Fruit fly (Drosophila melanogaster) whole organism, adult: ENCODE data around the gene CG34428.

ENCODE experiments used
- CG11617 ChIP-seq: fragments of 200-800 bp; sonication (Bioruptor generic); optimal IDR thresholded peaks from 2 replicates; lab custom pipeline; 2017; ENCODE audit warnings: mild to moderate bottlenecking, missing biosample characterization, missing genetic modification reagents, missing genetic modification characterization
- CG12768 ChIP-seq: fragments of 200-800 bp; sonication (Bioruptor generic); optimal IDR thresholded peaks from 2 replicates; lab custom pipeline; 2017; ENCODE audit warnings: missing biosample characterization, missing genetic modification characterization, mild to moderate bottlenecking, moderate library complexity, missing genetic modification reagents
- CG14711 ChIP-seq: fragments of 200-800 bp; sonication (Bioruptor generic); optimal IDR thresholded peaks from 2 replicates; lab custom pipeline; 2018; ENCODE audit warnings: missing biosample characterization, mild to moderate bottlenecking, missing genetic modification characterization, moderate library complexity
- CG1620 ChIP-seq: fragments of 200-800 bp; sonication (Bioruptor generic); optimal IDR thresholded peaks from 2 replicates; lab custom pipeline; 2016; ENCODE audit warnings: missing biosample characterization, missing genetic modification characterization
- CG33017 ChIP-seq: fragments of 200-800 bp; sonication (Bioruptor generic); optimal IDR thresholded peaks from 2 replicates; lab custom pipeline; 2018; ENCODE audit warnings: missing biosample characterization, mild to moderate bottlenecking, missing genetic modification characterization, moderate library complexity
- CG5204 ChIP-seq: fragments of 200-800 bp; sonication (Bioruptor generic); optimal IDR thresholded peaks from 2 replicates; lab custom pipeline; 2016; ENCODE audit warnings: missing biosample characterization, missing genetic modification characterization
- CG7045 ChIP-seq: fragments of 200-800 bp; sonication (Bioruptor generic); optimal IDR thresholded peaks from 2 replicates; lab custom pipeline; 2017; ENCODE audit warnings: missing biosample characterization, mild to moderate bottlenecking, missing genetic modification characterization
- CG7101 ChIP-seq: fragments of 200-800 bp; sonication (Bioruptor generic); optimal IDR thresholded peaks from 2 replicates; lab custom pipeline; 2018; ENCODE audit warnings: missing biosample characterization, mild to moderate bottlenecking, missing genetic modification characterization, moderate library complexity
- Clk ChIP-seq: fragments of 200-800 bp; sonication (Bioruptor generic); optimal IDR thresholded peaks from 2 replicates; lab custom pipeline; 2017; ENCODE audit warnings: missing biosample characterization, missing genetic modification characterization
- Crg-1 ChIP-seq: fragments of 200-800 bp; sonication (Bioruptor generic); optimal IDR thresholded peaks from 2 replicates; lab custom pipeline; 2016; ENCODE audit warnings: missing biosample characterization, missing genetic modification characterization
- Hr96 ChIP-seq: fragments of 200-800 bp; sonication (Bioruptor generic); optimal IDR thresholded peaks from 2 replicates; lab custom pipeline; 2016; ENCODE audit warnings: missing biosample characterization, missing genetic modification characterization
- Mnt ChIP-seq: fragments of 200-800 bp; sonication (Bioruptor generic); optimal IDR thresholded peaks from 2 replicates; lab custom pipeline; 2016; ENCODE audit warnings: missing biosample characterization, mild to moderate bottlenecking, missing genetic modification characterization
- bab1 ChIP-seq: fragments of 200-800 bp; sonication (Bioruptor generic); optimal IDR thresholded peaks from 3 replicates; lab custom pipeline; 2019; ENCODE audit warnings: missing biosample characterization, mild to moderate bottlenecking, missing genetic modification characterization, moderate library complexity
- cic ChIP-seq: fragments of 200-800 bp; sonication (Bioruptor generic); optimal IDR thresholded peaks from 2 replicates; lab custom pipeline; 2017; ENCODE audit warnings: missing biosample characterization, mild to moderate bottlenecking, missing genetic modification characterization, moderate library complexity
- cnc ChIP-seq, 2 experiments: fragments of >200 bp; optimal IDR thresholded peaks; 2 replicates each; lab custom pipeline; 2017
- kay ChIP-seq: fragments of 200-800 bp; sonication (Bioruptor generic); peaks from one replicate; lab custom pipeline; 2016; ENCODE audit warnings: missing biosample characterization, missing genetic modification characterization, borderline replicate concordance
- ovo ChIP-seq: fragments of 200-800 bp; sonication (Bioruptor generic); optimal IDR thresholded peaks from 2 replicates; lab custom pipeline; 2016; ENCODE audit warnings: missing biosample characterization, missing genetic modification characterization
- pad ChIP-seq: fragments of 200-800 bp; sonication (Bioruptor generic); optimal IDR thresholded peaks from 3 replicates; lab custom pipeline; 2017; ENCODE audit warnings: missing biosample characterization, missing genetic modification characterization, mild to moderate bottlenecking, moderate library complexity, missing genetic modification reagents
- tj ChIP-seq: fragments of 200-800 bp; sonication (Bioruptor generic); optimal IDR thresholded peaks from 3 replicates; lab custom pipeline; 2017; ENCODE audit warnings: missing biosample characterization, mild to moderate bottlenecking, missing genetic modification characterization, moderate library complexity
- toe ChIP-seq: fragments of 200-800 bp; sonication (Bioruptor generic); optimal IDR thresholded peaks from 2 replicates; lab custom pipeline; 2016; ENCODE audit warnings: missing biosample characterization, missing genetic modification characterization

The CG34428 gene

dm6 chr3L:13033361-13033760 is 28.2 kb upstream of the CG34428 start:
- TF ChIP-seq pad (GFP tag; lab: Kevin White, UChicago), result no peak
- TF ChIP-seq bab1, result peak; percentile 25

- TF ChIP-seq ovo (GFP tag; lab: Kevin White, UChicago), result peak; percentile 26
- no peak for TF ChIP-seq CG5204 (GFP tag; lab: Kevin White, UChicago)
- no peak for TF ChIP-seq CG11617 (GFP tag; lab: Kevin White, UChicago)
- TF ChIP-seq Crg-1, result peak; percentile 26
- no peak for TF ChIP-seq CG14711
- peak; percentile 24 for TF ChIP-seq Mnt (GFP tag; lab: Kevin White, UChicago)
- TF ChIP-seq toe (GFP tag; lab: Kevin White, UChicago), result peak; percentile 26
- TF ChIP-seq kay (GFP tag; lab: Kevin White, UChicago), result no peak
- TF ChIP-seq Hr96 (GFP tag; lab: Kevin White, UChicago), result peak; percentile 45
- no peak for TF ChIP-seq cnc (optimal IDR thresholded peaks at IDR 0.05; lab: Kevin White, UChicago)
- peak; percentile 55 for TF ChIP-seq CG1620 (GFP tag; lab: Kevin White, UChicago)
- TF ChIP-seq bab1, result peak; percentile 50
Measured at dm6 chr3L:13036706-13037457, 24.7 kb upstream of the CG34428 start, which contains the start of gene Srrm1. TSS of gene Srrm1 (plus strand) at chr3L:13036821.

dm6 chr3L:13040849-13041248 is 20.7 kb upstream of the CG34428 start:
- TF ChIP-seq CG33017 (tag; lab: Kevin White, UChicago) (no peak), bab1 (peak; percentile 3)

dm6 chr3L:13041292-13042067 is 20.1 kb upstream of the CG34428 start, which contains the start of gene RpS4:
TSS of gene RpS4 (plus strand) at chr3L:13041756.
- peak; percentile 75 for TF ChIP-seq CG14711
- TF ChIP-seq cic, result peak; percentile 61
- peak; percentile 93 for TF ChIP-seq Crg-1
- TF ChIP-seq ovo (GFP tag; lab: Kevin White, UChicago), result peak; percentile 88
- TF ChIP-seq Clk (GFP tag; lab: Kevin White, UChicago), result peak; percentile 76
- no peak for TF ChIP-seq CG5204 (GFP tag; lab: Kevin White, UChicago)
- TF ChIP-seq CG11617 (GFP tag; lab: Kevin White, UChicago), result peak; percentile 91
- peak; percentile 95 for TF ChIP-seq CG1620 (GFP tag; lab: Kevin White, UChicago)
- TF ChIP-seq Hr96 (GFP tag; lab: Kevin White, UChicago), result peak; percentile 88
- TF ChIP-seq tj (GFP tag; lab: Kevin White, UChicago), result peak; percentile 71
- TF ChIP-seq cnc (optimal IDR thresholded peaks at IDR 0.05; lab: Kevin White, UChicago), result no peak
- TF ChIP-seq bab1, result peak; percentile 93
- TF ChIP-seq toe (GFP tag; lab: Kevin White, UChicago), result peak; percentile 81
- TF ChIP-seq kay (GFP tag; lab: Kevin White, UChicago), result no peak
- peak; percentile 84 for TF ChIP-seq CG33017 (tag; lab: Kevin White, UChicago)
- peak; percentile 92 for TF ChIP-seq CG12768
- peak; percentile 89 for TF ChIP-seq CG7045 (GFP tag; lab: Kevin White, UChicago)
- TF ChIP-seq Mnt (GFP tag; lab: Kevin White, UChicago), result peak; percentile 98
- peak; percentile 91 for TF ChIP-seq CG7101 (tag; lab: Kevin White, UChicago)
- TF ChIP-seq pad (GFP tag; lab: Kevin White, UChicago), result peak; percentile 79

dm6 chr3L:13044335-13044814 is 17.2 kb upstream of the CG34428 start, which contains the start of gene Syx13:
TSS of gene Syx13 (plus strand) at chr3L:13044434.
- TF ChIP-seq CG5204 (GFP tag; lab: Kevin White, UChicago) (no peak), CG7045 (GFP tag; lab: Kevin White, UChicago) (no peak), Mnt (GFP tag; lab: Kevin White, UChicago) (peak; percentile 73), CG14711 (peak; percentile 22), tj (GFP tag; lab: Kevin White, UChicago) (peak; percentile 6), CG12768 (peak; percentile 3), pad (GFP tag; lab: Kevin White, UChicago) (peak; percentile 49), CG33017 (tag; lab: Kevin White, UChicago) (no peak), CG1620 (GFP tag; lab: Kevin White, UChicago) (peak; percentile 4), bab1 (peak; percentile 51), CG11617 (GFP tag; lab: Kevin White, UChicago) (peak; percentile 62), cic (peak; percentile 61)

dm6 chr3L:13046758-13047157 is 14.8 kb upstream of the CG34428 start, which contains the start of gene CG11279:
TSS of gene CG11279 (plus strand) at chr3L:13046977.
- TF ChIP-seq kay (GFP tag; lab: Kevin White, UChicago) (no peak), bab1 (peak; percentile 36), Mnt (GFP tag; lab: Kevin White, UChicago) (peak; percentile 26)
